Fruit fly (Drosophila melanogaster) whole organism, prepupa: ENCODE data around the gene f.
A peak's percentile ranks its signal among the peaks of the same experiment; 100 is the strongest.

ENCODE experiments used
- Blimp-1 ChIP-seq: fragments of 200-800 bp; sonication (Bioruptor generic); optimal IDR thresholded peaks from 3 replicates; lab custom pipeline; 2017; ENCODE audit warnings: missing biosample characterization, missing genetic modification characterization, mild to moderate bottlenecking, moderate library complexity, missing genetic modification reagents
- CG10631 ChIP-seq: fragments of 200-800 bp; sonication (Bioruptor generic); optimal IDR thresholded peaks from 2 replicates; lab custom pipeline; 2016; ENCODE audit warnings: missing biosample characterization, missing genetic modification characterization
- CG11294 ChIP-seq: fragments of 200-800 bp; sonication (Bioruptor generic); IDR thresholded peaks from 2 replicates; pipeline ENCODE4 v1.3.6; 2022; ENCODE audit warnings: missing biosample characterization, missing genetic modification characterization
- CG11762 ChIP-seq: fragments of 200-800 bp; sonication (Bioruptor generic); optimal IDR thresholded peaks from 3 replicates; lab custom pipeline; 2016; ENCODE audit warnings: missing biosample characterization, missing genetic modification characterization; ENCODE audit not compliant: insufficient read depth
- CG11902 ChIP-seq: fragments of 200-800 bp; sonication (Bioruptor generic); optimal IDR thresholded peaks from 3 replicates; lab custom pipeline; 2016; ENCODE audit warnings: missing biosample characterization, missing genetic modification characterization
- CG15336 ChIP-seq: fragments of 200-800 bp; sonication (Bioruptor generic); IDR thresholded peaks from 2 replicates; pipeline ENCODE4 v1.3.6; 2022; ENCODE audit warnings: missing biosample characterization, missing genetic modification characterization
- CG1621 ChIP-seq: fragments of 200-800 bp; sonication (Bioruptor generic); optimal IDR thresholded peaks from 3 replicates; lab custom pipeline; 2018; ENCODE audit warnings: missing biosample characterization, mild to moderate bottlenecking, missing genetic modification characterization
- CG16779 ChIP-seq: fragments of 200-800 bp; sonication (Bioruptor generic); optimal IDR thresholded peaks from 3 replicates; lab custom pipeline; 2017; ENCODE audit warnings: missing biosample characterization, mild to moderate bottlenecking, missing genetic modification characterization
- CG3032 ChIP-seq: fragments of 200-800 bp; optimal IDR thresholded peaks from 2 replicates; lab custom pipeline; 2019; ENCODE audit warnings: missing biosample characterization, mild to moderate bottlenecking, missing genetic modification characterization, moderate library complexity
- CG31627 ChIP-seq: fragments of 200-800 bp; sonication (Bioruptor generic); optimal IDR thresholded peaks from 3 replicates; lab custom pipeline; 2016; ENCODE audit warnings: missing biosample characterization, missing genetic modification characterization
- CG32006 ChIP-seq: fragments of 200-800 bp; sonication (Bioruptor generic); optimal IDR thresholded peaks from 3 replicates; lab custom pipeline; 2017; ENCODE audit warnings: missing biosample characterization, mild to moderate bottlenecking, missing genetic modification characterization
- CG34406 ChIP-seq: fragments of 200-800 bp; sonication (Bioruptor generic); optimal IDR thresholded peaks from 3 replicates; lab custom pipeline; 2016; ENCODE audit warnings: missing biosample characterization, missing genetic modification characterization
- CG3919 ChIP-seq: fragments of 200-800 bp; sonication (Bioruptor generic); optimal IDR thresholded peaks from 3 replicates; lab custom pipeline; 2016; ENCODE audit warnings: missing biosample characterization, missing genetic modification characterization
- CG4318 ChIP-seq: fragments of 200-800 bp; sonication (Bioruptor generic); optimal IDR thresholded peaks from 3 replicates; lab custom pipeline; 2017; ENCODE audit warnings: missing biosample characterization, mild to moderate bottlenecking, missing genetic modification characterization
- CG6163 ChIP-seq: fragments of 200-800 bp; sonication (Bioruptor generic); IDR thresholded peaks from 3 replicates; pipeline ENCODE4 v1.3.6; 2022; ENCODE audit warnings: missing biosample characterization, missing genetic modification characterization
- CG6808 ChIP-seq: fragments of 200-800 bp; sonication (Bioruptor generic); optimal IDR thresholded peaks from 3 replicates; lab custom pipeline; 2017; ENCODE audit warnings: missing biosample characterization, missing genetic modification characterization, mild to moderate bottlenecking, moderate library complexity, missing genetic modification reagents
- CG6854 ChIP-seq: fragments of 200-800 bp; sonication (Bioruptor generic); optimal IDR thresholded peaks from 2 replicates; lab custom pipeline; 2017; ENCODE audit warnings: missing biosample characterization, mild to moderate bottlenecking, missing genetic modification characterization
- CG7368 ChIP-seq: fragments of 200-800 bp; sonication (Bioruptor generic); optimal IDR thresholded peaks from 3 replicates; lab custom pipeline; 2016; ENCODE audit warnings: missing biosample characterization, missing genetic modification characterization
- CG8119 ChIP-seq: fragments of 200-800 bp; sonication (Bioruptor generic); IDR thresholded peaks from 3 replicates; pipeline ENCODE4 v1.3.6; 2022; ENCODE audit warnings: missing biosample characterization, missing genetic modification characterization
- CG8319 ChIP-seq: fragments of 200-800 bp; sonication (Bioruptor generic); optimal IDR thresholded peaks from 3 replicates; lab custom pipeline; 2016; ENCODE audit warnings: missing biosample characterization, missing genetic modification characterization
- Eip78C ChIP-seq: fragments of 200-800 bp; sonication (Bioruptor generic); peaks from one replicate; lab custom pipeline; 2016; ENCODE audit warnings: missing biosample characterization, missing genetic modification characterization
- Eip93F ChIP-seq: fragments of 200-800 bp; sonication (Bioruptor generic); optimal IDR thresholded peaks from 2 replicates; lab custom pipeline; 2016; ENCODE audit warnings: missing biosample characterization, mild to moderate bottlenecking, missing genetic modification characterization
- Ets21C ChIP-seq: fragments of 200-800 bp; sonication (Bioruptor generic); optimal IDR thresholded peaks from 3 replicates; lab custom pipeline; 2016; ENCODE audit warnings: missing biosample characterization, missing genetic modification characterization
- Ets96B ChIP-seq: fragments of 200-800 bp; optimal IDR thresholded peaks from 2 replicates; lab custom pipeline; 2019; ENCODE audit warnings: missing biosample characterization, mild to moderate bottlenecking, missing genetic modification characterization, moderate library complexity
- Gug ChIP-seq: fragments of 200-800 bp; sonication (Bioruptor generic); IDR thresholded peaks from 2 replicates; pipeline ENCODE4 v1.3.6; 2022; ENCODE audit warnings: missing biosample characterization, missing genetic modification characterization
- Hr38 ChIP-seq: sonication (Bioruptor generic); optimal IDR thresholded peaks from 2 replicates; lab custom pipeline; 2016; ENCODE audit warnings: missing biosample characterization, missing genetic modification characterization
- Hr39 ChIP-seq: fragments of 200-800 bp; sonication (Bioruptor generic); optimal IDR thresholded peaks from 2 replicates; lab custom pipeline; 2016; ENCODE audit warnings: missing biosample characterization, missing genetic modification characterization
- Lpt ChIP-seq: fragments of 200-800 bp; sonication (Bioruptor generic); optimal IDR thresholded peaks from 3 replicates; lab custom pipeline; 2016; ENCODE audit warnings: missing biosample characterization, missing genetic modification characterization
- OdsH ChIP-seq: fragments of 200-800 bp; sonication (Bioruptor generic); optimal IDR thresholded peaks from 3 replicates; lab custom pipeline; 2016; ENCODE audit warnings: missing biosample characterization, missing genetic modification characterization
- Smox ChIP-seq: fragments of 200-800 bp; sonication (Bioruptor generic); optimal IDR thresholded peaks from 3 replicates; lab custom pipeline; 2016; ENCODE audit warnings: missing biosample characterization, missing genetic modification characterization
- Sox102F ChIP-seq: fragments of 200-800 bp; sonication (Bioruptor generic); optimal IDR thresholded peaks from 2 replicates; lab custom pipeline; 2016; ENCODE audit warnings: missing biosample characterization, mild to moderate bottlenecking, missing genetic modification characterization
- Sox14 ChIP-seq: fragments of 200-800 bp; sonication (Bioruptor generic); optimal IDR thresholded peaks from 3 replicates; lab custom pipeline; 2016; ENCODE audit warnings: missing biosample characterization, missing genetic modification characterization
- Sox15 ChIP-seq: fragments of 200-800 bp; sonication (Bioruptor generic); optimal IDR thresholded peaks from 3 replicates; lab custom pipeline; 2016; ENCODE audit warnings: missing biosample characterization, missing genetic modification characterization
- acj6 ChIP-seq: fragments of 200-800 bp; sonication (Bioruptor generic); optimal IDR thresholded peaks from 3 replicates; lab custom pipeline; 2016; ENCODE audit warnings: missing biosample characterization, missing genetic modification characterization
- cyc ChIP-seq: fragments of 200-800 bp; sonication (Bioruptor generic); optimal IDR thresholded peaks from 3 replicates; lab custom pipeline; 2016; ENCODE audit warnings: missing biosample characterization, missing genetic modification characterization
- dsx ChIP-seq: fragments of 200-800 bp; optimal IDR thresholded peaks from 3 replicates; lab custom pipeline; 2019; ENCODE audit warnings: missing biosample characterization, mild to moderate bottlenecking, missing genetic modification characterization, moderate library complexity; ENCODE audit not compliant: poor library complexity, severe bottlenecking
- eg ChIP-seq: fragments of 200-800 bp; sonication (Bioruptor generic); IDR thresholded peaks from 3 replicates; pipeline ENCODE4 v1.3.6; 2022; ENCODE audit warnings: missing biosample characterization, missing genetic modification characterization
- fd59A ChIP-seq: fragments of 200-800 bp; sonication (Bioruptor generic); optimal IDR thresholded peaks from 2 replicates; lab custom pipeline; 2017; ENCODE audit warnings: missing biosample characterization, mild to moderate bottlenecking, missing genetic modification characterization, missing genetic modification reagents
- net ChIP-seq: fragments of 200-800 bp; sonication (Bioruptor generic); optimal IDR thresholded peaks from 3 replicates; lab custom pipeline; 2016; ENCODE audit warnings: missing biosample characterization, missing genetic modification characterization
- pdm3 ChIP-seq: fragments of 200-800 bp; sonication (Bioruptor generic); optimal IDR thresholded peaks from 3 replicates; lab custom pipeline; 2016; ENCODE audit warnings: missing biosample characterization, missing genetic modification characterization
- salr ChIP-seq, 2 experiments: fragments of 200-800 bp; sonication (Bioruptor generic); optimal IDR thresholded peaks; 3 replicates each; lab custom pipeline; 2016 to 2018; ENCODE audit warnings: missing biosample characterization in 2 of 2, missing genetic modification characterization in 2 of 2, mild to moderate bottlenecking in 1 of 2
- spab ChIP-seq: fragments of 200-800 bp; sonication (Bioruptor generic); optimal IDR thresholded peaks from 2 replicates; lab custom pipeline; 2017; ENCODE audit warnings: missing biosample characterization, mild to moderate bottlenecking, missing genetic modification characterization, missing genetic modification reagents
- ss ChIP-seq, 2 experiments: fragments of 200-800 bp; sonication (Bioruptor generic); optimal IDR thresholded peaks; 2 replicates in 1 of 2; 3 replicates in 1 of 2; lab custom pipeline; 2017 to 2018; ENCODE audit warnings: mild to moderate bottlenecking in 2 of 2, missing biosample characterization in 2 of 2, missing genetic modification characterization in 2 of 2, moderate library complexity in 1 of 2
- svp ChIP-seq: fragments of 200-800 bp; sonication (Bioruptor generic); peaks from one replicate; lab custom pipeline; 2016; ENCODE audit warnings: missing biosample characterization, missing genetic modification characterization
- topi ChIP-seq: fragments of 200-800 bp; sonication (Bioruptor generic); optimal IDR thresholded peaks from 3 replicates; lab custom pipeline; 2016; ENCODE audit warnings: missing biosample characterization, missing genetic modification characterization
- vri ChIP-seq: fragments of 200-800 bp; sonication (Bioruptor generic); optimal IDR thresholded peaks from 3 replicates; lab custom pipeline; 2016; ENCODE audit warnings: missing biosample characterization, mild to moderate bottlenecking, missing genetic modification characterization

f gene

dm6 chrX:17226681-17227019, 6.1 kb upstream of the f start, which contains the start of gene CG10598:
CG10598 (minus strand) TSS chrX:17226867.
- no peak for TF ChIP-seq CG4318 (GFP tag; lab: Kevin White, UChicago)
- TF ChIP-seq Eip78C: peak; percentile 34
- peak; percentile 1 for TF ChIP-seq CG32006

dm6 chrX:17227462-17227861, 5.3 kb upstream of the f start:
- TF ChIP-seq CG11294 (GFP tag; lab: Robert Waterston, UW) (no peak), eg (GFP tag; lab: Robert Waterston, UW) (no peak), CG6808 (no peak), CG7368 (GFP tag; lab: Kevin White, UChicago) (no peak)

dm6 chrX:17229475-17230169, 3.1 kb upstream of the f start:
- TF ChIP-seq CG6163 (GFP tag; lab: Robert Waterston, UW) (no peak), cyc (GFP tag; lab: Kevin White, UChicago) (no peak), Sox102F (GFP tag; lab: Kevin White, UChicago) (peak; percentile 34), Gug (GFP tag; lab: Robert Waterston, UW) (no peak), CG10631 (GFP tag; lab: Kevin White, UChicago) (peak; percentile 23), CG32006 (peak; percentile 74), CG3032 (tag; lab: Kevin White, UChicago) (peak; percentile 59), CG11902 (no peak), Hr39 (GFP tag; lab: Kevin White, UChicago) (peak; percentile 64), topi (GFP tag; lab: Kevin White, UChicago) (peak; percentile 0), fd59A (GFP tag; lab: Kevin White, UChicago) (peak; percentile 33), CG4318 (GFP tag; lab: Kevin White, UChicago) (peak; percentile 34), ss (GFP tag; optimal IDR thresholded peaks at IDR 0.05; lab: Kevin White, UChicago) (peak in 1 of 2 experiments; percentile 29), CG3919 (GFP tag; lab: Kevin White, UChicago) (no peak), svp (GFP tag; lab: Kevin White, UChicago) (peak; percentile 74), salr (GFP tag; optimal IDR thresholded peaks at IDR 0.05; lab: Kevin White, UChicago) (no peak), OdsH (GFP tag; lab: Kevin White, UChicago) (peak; percentile 57), pdm3 (GFP tag; lab: Kevin White, UChicago) (peak; percentile 65), acj6 (peak; percentile 48), eg (GFP tag; lab: Robert Waterston, UW) (no peak), vri (GFP tag; lab: Kevin White, UChicago) (no peak), Ets21C (GFP tag; lab: Kevin White, UChicago) (peak; percentile 26), Sox14 (GFP tag; lab: Kevin White, UChicago) (peak; percentile 54), CG8319 (no peak), Hr38 (no peak), CG8119 (peak; percentile 51; the same call in 1 of the 3 replicates), spab (no peak), CG16779 (no peak), CG11294 (GFP tag; lab: Robert Waterston, UW) (no peak), Ets96B (no peak), CG31627 (GFP tag; lab: Kevin White, UChicago) (peak; percentile 51), net (GFP tag; lab: Kevin White, UChicago) (no peak), CG6854 (GFP tag; lab: Kevin White, UChicago) (no peak), CG34406 (GFP tag; lab: Kevin White, UChicago) (peak; percentile 31), CG6808 (no peak), Lpt (peak; percentile 40), CG1621 (tag; lab: Kevin White, UChicago) (peak; percentile 2), Eip93F (GFP tag; lab: Kevin White, UChicago) (no peak), CG7368 (GFP tag; lab: Kevin White, UChicago) (no peak), Smox (GFP tag; lab: Kevin White, UChicago) (peak; percentile 54), CG11762 (GFP tag; lab: Kevin White, UChicago) (no peak), CG15336 (GFP tag; lab: Robert Waterston, UW) (no peak), dsx (GFP tag; lab: Kevin White, UChicago) (peak; percentile 22), Blimp-1 (GFP tag; lab: Kevin White, UChicago) (peak; percentile 97), Eip78C (peak; percentile 83), Sox15 (GFP tag; lab: Kevin White, UChicago) (no peak)
